Fruit fly (Drosophila melanogaster) whole organism, wandering third instar larva: ENCODE results near the gene Capa.

Experiments
- Abd-B ChIP-seq: fragments of >200 bp; optimal IDR thresholded peaks from 2 replicates; lab custom pipeline; 2017; ENCODE audit warnings: missing biosample characterization, missing genetic modification characterization
- CG9705 ChIP-seq: fragments of 200-800 bp; sonication (Bioruptor generic); optimal IDR thresholded peaks from 2 replicates; lab custom pipeline; 2018; ENCODE audit warnings: missing biosample characterization, mild to moderate bottlenecking, missing genetic modification characterization
- CrebA ChIP-seq: fragments of 200-800 bp; sonication (Bioruptor generic); optimal IDR thresholded peaks from 2 replicates; lab custom pipeline; 2016; ENCODE audit warnings: missing biosample characterization, mild to moderate bottlenecking, missing genetic modification characterization, borderline replicate concordance
- Dfd ChIP-seq: fragments of >200 bp; optimal IDR thresholded peaks from 2 replicates; lab custom pipeline; 2017; ENCODE audit warnings: missing biosample characterization, missing genetic modification characterization
- Dif ChIP-seq: fragments of 200-275, 200-300 bp; sonication (Bioruptor generic); optimal IDR thresholded peaks from 2 replicates; lab custom pipeline; 2018; ENCODE audit warnings: missing biosample characterization, missing genetic modification characterization; ENCODE audit not compliant: partially characterized antibody
- GATAd ChIP-seq: sonication (Bioruptor generic); optimal IDR thresholded peaks from 2 replicates; lab custom pipeline; 2016; ENCODE audit warnings: missing biosample characterization, missing genetic modification characterization
- Hnf4 ChIP-seq: fragments of 200-800 bp; sonication (Bioruptor generic); optimal IDR thresholded peaks from 2 replicates; lab custom pipeline; 2016; ENCODE audit warnings: missing biosample characterization, mild to moderate bottlenecking, missing genetic modification characterization
- Hr78 ChIP-seq: fragments of >200 bp; optimal IDR thresholded peaks from 2 replicates; lab custom pipeline; 2017; ENCODE audit warnings: missing biosample characterization, missing genetic modification characterization
- Hr83 ChIP-seq: fragments of 200-300 bp; sonication (Bioruptor generic); optimal IDR thresholded peaks from 2 replicates; lab custom pipeline; 2016; ENCODE audit warnings: missing biosample characterization, mild to moderate bottlenecking, missing genetic modification characterization, moderate library complexity; ENCODE audit not compliant: poor library complexity, severe bottlenecking
- Jra ChIP-seq: sonication (Bioruptor generic); optimal IDR thresholded peaks from 2 replicates; lab custom pipeline; 2016; ENCODE audit warnings: missing biosample characterization, missing genetic modification characterization
- Mio ChIP-seq: sonication (Bioruptor generic); optimal IDR thresholded peaks from 2 replicates; lab custom pipeline; 2016; ENCODE audit warnings: missing biosample characterization, missing genetic modification characterization
- Myc ChIP-seq: fragments of >200 bp; optimal IDR thresholded peaks from 2 replicates; lab custom pipeline; 2017
- N ChIP-seq: fragments of >200 bp; optimal IDR thresholded peaks from 2 replicates; lab custom pipeline; 2018; ENCODE audit warnings: missing biosample characterization, missing external identifiers, missing genetic modification characterization
- OdsH ChIP-seq: fragments of 200-800 bp; sonication (Bioruptor generic); optimal IDR thresholded peaks from 2 replicates; lab custom pipeline; 2016; ENCODE audit warnings: missing biosample characterization, mild to moderate bottlenecking, missing genetic modification characterization
- Rel ChIP-seq, 2 experiments: fragments of 200-800 bp; sonication (Bioruptor generic) in 1 of 2; optimal IDR thresholded peaks; 2 replicates in 1 of 2; 3 replicates in 1 of 2; lab custom pipeline; 2016 to 2019; ENCODE audit warnings: mild to moderate bottlenecking in 2 of 2, missing biosample characterization in 2 of 2, missing genetic modification characterization in 2 of 2, moderate library complexity in 1 of 2
- Sp1 ChIP-seq: fragments of 200-800 bp; sonication (Bioruptor generic); optimal IDR thresholded peaks from 3 replicates; lab custom pipeline; 2019; ENCODE audit warnings: missing biosample characterization, mild to moderate bottlenecking, missing genetic modification characterization, moderate library complexity
- Vsx2 ChIP-seq: fragments of 200-300, 225-300 bp; sonication (Bioruptor generic); optimal IDR thresholded peaks from 2 replicates; lab custom pipeline; 2018; ENCODE audit warnings: missing biosample characterization, missing genetic modification characterization; ENCODE audit not compliant: partially characterized antibody
- br ChIP-seq: fragments of 200-800 bp; sonication (Bioruptor generic); optimal IDR thresholded peaks from 2 replicates; lab custom pipeline; 2016; ENCODE audit warnings: missing biosample characterization, missing genetic modification characterization
- brk ChIP-seq: fragments of 200-800 bp; sonication (Bioruptor generic); optimal IDR thresholded peaks from 2 replicates; lab custom pipeline; 2016; ENCODE audit warnings: missing biosample characterization, mild to moderate bottlenecking, missing genetic modification characterization
- dl ChIP-seq, 2 experiments: fragments of 175-275, 200-275 bp in 1 of 2; fragments of 200-275 bp in 1 of 2; sonication (Bioruptor generic); optimal IDR thresholded peaks; lab custom pipeline; 2018; ENCODE audit warnings: mild to moderate bottlenecking in 2 of 2, missing biosample characterization in 2 of 2, missing genetic modification characterization in 2 of 2, moderate library complexity in 2 of 2; ENCODE audit not compliant: partially characterized antibody in 2 of 2, insufficient read depth in 1 of 2
- dmrt93B ChIP-seq: fragments of 200-800 bp; sonication (Bioruptor generic); optimal IDR thresholded peaks from 2 replicates; lab custom pipeline; 2018; ENCODE audit warnings: missing biosample characterization, mild to moderate bottlenecking, missing genetic modification characterization
- dsf ChIP-seq: sonication (Bioruptor generic); optimal IDR thresholded peaks from 2 replicates; lab custom pipeline; 2016; ENCODE audit warnings: missing biosample characterization, missing genetic modification characterization, borderline replicate concordance
- ey ChIP-seq: fragments of 200-800 bp; sonication (Bioruptor generic); optimal IDR thresholded peaks from 2 replicates; lab custom pipeline; 2016; ENCODE audit warnings: missing biosample characterization, missing genetic modification characterization
- foxo ChIP-seq, 2 experiments: fragments of 200-800 bp; sonication (Bioruptor generic); optimal IDR thresholded peaks; 2 replicates in 1 of 2; 3 replicates in 1 of 2; lab custom pipeline; 2016 to 2017; ENCODE audit warnings: missing biosample characterization in 2 of 2, missing genetic modification characterization in 2 of 2
- fru ChIP-seq: fragments of 200-800 bp; sonication (Bioruptor generic); optimal IDR thresholded peaks from 3 replicates; lab custom pipeline; 2016; ENCODE audit warnings: missing biosample characterization, mild to moderate bottlenecking, missing genetic modification characterization
- h ChIP-seq: fragments of 200-800 bp; sonication (Bioruptor generic); optimal IDR thresholded peaks from 3 replicates; lab custom pipeline; 2016; ENCODE audit warnings: missing biosample characterization, mild to moderate bottlenecking, missing genetic modification characterization
- jim ChIP-seq: fragments of 175-275, 200-325 bp; sonication (Bioruptor generic); optimal IDR thresholded peaks from 2 replicates; lab custom pipeline; 2016; ENCODE audit warnings: missing biosample characterization, mild to moderate bottlenecking, missing genetic modification characterization
- lola ChIP-seq: fragments of >200 bp; optimal IDR thresholded peaks from 2 replicates; lab custom pipeline; 2017; ENCODE audit warnings: missing biosample characterization, missing genetic modification characterization
- pan ChIP-seq: fragments of >200 bp; optimal IDR thresholded peaks from 2 replicates; lab custom pipeline; 2017
- psq ChIP-seq: fragments of 200-800 bp; sonication (Bioruptor generic); optimal IDR thresholded peaks from 3 replicates; lab custom pipeline; 2017; ENCODE audit warnings: missing biosample characterization, mild to moderate bottlenecking, missing genetic modification characterization, moderate library complexity
- rgr ChIP-seq: fragments of 200-800 bp; sonication (Bioruptor generic); optimal IDR thresholded peaks from 3 replicates; lab custom pipeline; 2016; ENCODE audit warnings: missing biosample characterization, mild to moderate bottlenecking, missing genetic modification characterization
- sage ChIP-seq: fragments of 200-800 bp; sonication (Bioruptor generic); optimal IDR thresholded peaks from 2 replicates; lab custom pipeline; 2016; ENCODE audit warnings: missing biosample characterization, mild to moderate bottlenecking, missing genetic modification characterization
- sv ChIP-seq: fragments of 200-800 bp; sonication (Bioruptor generic); optimal IDR thresholded peaks from 3 replicates; lab custom pipeline; 2016; ENCODE audit warnings: missing biosample characterization, missing genetic modification characterization
- tai ChIP-seq: sonication (Bioruptor generic); optimal IDR thresholded peaks from 2 replicates; lab custom pipeline; 2016; ENCODE audit warnings: missing biosample characterization, missing genetic modification characterization
- usp ChIP-seq: fragments of >200 bp; optimal IDR thresholded peaks from 2 replicates; lab custom pipeline; 2017; ENCODE audit warnings: missing biosample characterization, missing genetic modification characterization
- woc ChIP-seq: sonication (Bioruptor generic); optimal IDR thresholded peaks from 2 replicates; lab custom pipeline; 2016; ENCODE audit warnings: missing biosample characterization, mild to moderate bottlenecking, missing genetic modification characterization

Capa gene

DNA sequence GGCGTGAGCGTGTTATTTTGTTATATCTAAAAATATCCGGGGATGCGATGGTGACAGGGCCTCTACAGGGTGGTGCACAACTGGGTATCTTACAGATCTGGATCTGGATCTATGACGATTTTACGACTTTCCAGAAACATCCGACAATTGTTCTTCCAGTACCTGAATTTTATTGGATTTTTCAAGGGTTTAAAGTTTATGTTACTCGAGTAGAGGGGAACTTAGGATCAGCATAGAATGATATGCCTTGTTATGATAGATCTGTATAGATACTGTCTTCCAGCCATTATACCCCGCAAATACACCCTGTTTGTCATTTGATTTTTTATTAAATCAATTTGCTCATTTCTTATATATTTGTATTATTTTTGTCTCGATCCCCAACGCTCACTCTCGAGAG is 19.8 kb downstream of the Capa start (continued):
- no peak for TF ChIP-seq Jra (GFP tag; lab: Kevin White, UChicago)

DNA sequence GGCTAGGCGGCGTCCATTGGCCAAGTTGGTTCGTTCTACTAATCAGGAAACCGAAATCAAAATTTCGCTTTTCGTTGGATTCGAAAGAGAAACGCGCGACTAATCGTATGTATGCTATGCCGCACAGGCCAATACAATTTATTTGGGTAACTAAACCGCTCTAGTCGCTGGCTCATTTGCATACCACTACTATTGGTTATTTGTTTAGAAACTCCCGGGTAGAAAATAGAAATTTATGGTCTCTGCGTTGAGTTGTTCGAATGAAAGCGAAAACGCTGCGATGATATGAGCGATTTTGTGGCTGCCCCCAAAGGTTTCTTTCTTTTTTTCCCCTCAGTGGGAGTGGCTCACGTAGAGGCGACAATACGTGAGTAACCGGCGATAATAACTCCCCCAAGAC is 21.1 kb downstream of the Capa start:
- no peak for TF ChIP-seq sv (GFP tag; lab: Kevin White, UChicago)
- no peak for TF ChIP-seq Dfd
- TF ChIP-seq Vsx2 (GFP tag; lab: Kevin White, UChicago), result no peak
- TF ChIP-seq OdsH (GFP tag; lab: Kevin White, UChicago), result no peak
- no peak for TF ChIP-seq Mio
- no peak for TF ChIP-seq CrebA (GFP tag; lab: Kevin White, UChicago)
- TF ChIP-seq Sp1, result no peak
- no peak for TF ChIP-seq rgr (GFP tag; lab: Kevin White, UChicago)
- TF ChIP-seq Dif, result no peak
- no peak for TF ChIP-seq tai (GFP tag; lab: Kevin White, UChicago)
- TF ChIP-seq Hnf4, result no peak
- no peak for TF ChIP-seq dsf (GFP tag; lab: Kevin White, UChicago)
- no peak for TF ChIP-seq foxo (GFP tag; optimal IDR thresholded peaks at IDR 0.05; lab: Kevin White, UChicago)
- no peak for TF ChIP-seq br (GFP tag; lab: Kevin White, UChicago)
- no peak for TF ChIP-seq Hr78
- TF ChIP-seq N (GFP tag; lab: Kevin White, UChicago), result no peak
- TF ChIP-seq Jra (GFP tag; lab: Kevin White, UChicago), result no peak
- no peak for TF ChIP-seq usp (GFP tag; lab: Kevin White, UChicago)
- TF ChIP-seq psq (GFP tag; lab: Kevin White, UChicago), result no peak

DNA sequence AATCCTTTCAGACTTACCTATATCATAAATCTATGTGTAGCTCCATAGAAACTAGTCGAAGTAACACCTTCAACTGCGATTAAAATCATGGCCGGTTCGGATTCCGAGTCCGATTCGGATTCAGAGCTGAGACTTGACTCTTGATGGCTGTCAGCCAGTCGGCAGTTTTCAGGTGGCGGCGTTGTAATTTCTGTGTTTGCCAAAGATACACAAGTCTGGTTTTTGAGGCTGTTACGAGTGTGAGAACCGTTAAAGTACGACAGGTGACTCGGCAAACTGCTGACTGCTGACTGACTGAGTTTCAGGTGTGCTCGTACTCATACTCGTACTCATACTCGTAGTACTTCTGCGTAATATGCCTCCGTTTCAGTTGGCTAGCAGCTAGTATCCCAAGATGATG is 23.0 kb downstream of the Capa start:
- peak; percentile 52 for TF ChIP-seq h
- peak; percentile 13 for TF ChIP-seq OdsH (GFP tag; lab: Kevin White, UChicago)
- TF ChIP-seq Hnf4, result peak; percentile 54
- no peak for TF ChIP-seq N (GFP tag; lab: Kevin White, UChicago)
- peak; percentile 21 for TF ChIP-seq rgr (GFP tag; lab: Kevin White, UChicago)
- no peak for TF ChIP-seq tai (GFP tag; lab: Kevin White, UChicago)
- no peak for TF ChIP-seq Myc (lab: Kevin White, UChicago)
- TF ChIP-seq foxo (GFP tag; optimal IDR thresholded peaks at IDR 0.05; lab: Kevin White, UChicago), result peak in 1 of 2 experiments; percentile 1
- peak; percentile 88 for TF ChIP-seq Hr83 (GFP tag; lab: Kevin White, UChicago)
- TF ChIP-seq, all 38 proteins: peak for 6

DNA sequence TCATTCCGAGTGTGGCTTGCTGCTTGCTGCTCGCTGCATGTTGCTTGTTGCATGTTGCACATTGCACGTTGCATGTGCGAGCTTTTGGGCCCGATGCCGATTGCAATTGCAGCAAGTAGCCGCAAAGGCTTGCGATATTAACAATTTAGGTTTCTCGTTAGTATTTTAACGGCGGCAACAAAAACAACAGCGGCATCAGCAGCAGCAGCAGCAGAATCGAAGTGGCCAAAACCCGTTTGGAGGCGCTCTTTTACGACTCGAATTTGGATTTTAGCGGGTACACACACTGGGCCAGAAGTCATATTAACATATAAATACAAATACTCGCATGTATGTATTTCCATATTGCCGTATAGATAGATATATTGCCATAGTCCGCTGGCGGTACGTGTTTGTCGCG is 33.8 kb downstream of the Capa start:
- TF ChIP-seq woc (no peak), Rel (GFP tag; optimal IDR thresholded peaks at IDR 0.05; lab: Kevin White, UChicago) (no peak), Rel (tag; optimal IDR thresholded peaks at IDR 0.05; lab: Kevin White, UChicago) (no peak), lola (GFP tag; lab: Kevin White, UChicago) (no peak), Mio (no peak), br (GFP tag; lab: Kevin White, UChicago) (no peak), dsf (GFP tag; lab: Kevin White, UChicago) (no peak), usp (GFP tag; lab: Kevin White, UChicago) (no peak), N (GFP tag; lab: Kevin White, UChicago) (no peak), pan (lab: Kevin White, UChicago) (no peak), h (no peak), Myc (lab: Kevin White, UChicago) (no peak), ey (no peak), CG9705 (GFP tag; lab: Kevin White, UChicago) (no peak), Hr78 (no peak), dmrt93B (GFP tag; lab: Kevin White, UChicago) (no peak), Abd-B (GFP tag; lab: Kevin White, UChicago) (no peak), sv (GFP tag; lab: Kevin White, UChicago) (no peak)
- TF ChIP-seq, all 38 proteins: peak for 0

DNA sequence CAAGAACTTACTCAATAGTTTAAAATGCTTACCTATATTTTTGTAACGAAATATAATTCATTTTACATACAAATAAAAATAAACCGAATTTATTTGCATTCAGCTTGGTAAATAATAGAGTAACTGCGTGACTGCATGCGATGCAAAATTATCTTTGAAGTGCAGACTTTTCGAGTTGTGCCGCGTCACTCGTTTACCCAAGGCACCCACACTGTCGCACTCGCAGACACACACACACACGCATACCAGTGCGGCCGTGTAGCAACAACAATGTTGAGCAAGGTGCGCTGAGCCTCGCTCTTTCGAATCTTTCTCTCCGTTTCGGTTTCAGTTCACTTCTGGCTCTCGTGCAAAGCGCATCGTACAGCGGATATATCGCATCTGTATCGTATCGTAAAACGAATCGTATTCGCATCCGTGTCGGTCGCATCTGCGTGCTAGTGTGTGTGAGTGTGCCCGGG is 37.4 kb downstream of the Capa start, which contains the start of gene CG31038:
TSS of gene CG31038 (plus strand) at position 327 of the 461 bp plus-strand sequence.
- TF ChIP-seq CrebA (GFP tag; lab: Kevin White, UChicago) (no peak), jim (GFP tag; lab: Kevin White, UChicago) (no peak), Mio (no peak), Rel (GFP tag; optimal IDR thresholded peaks at IDR 0.05; lab: Kevin White, UChicago) (no peak), Rel (tag; optimal IDR thresholded peaks at IDR 0.05; lab: Kevin White, UChicago) (peak; percentile 67), Myc (lab: Kevin White, UChicago) (no peak), N (GFP tag; lab: Kevin White, UChicago) (peak; percentile 34), dmrt93B (GFP tag; lab: Kevin White, UChicago) (peak; percentile 16), brk (GFP tag; lab: Kevin White, UChicago) (peak; percentile 71), psq (GFP tag; lab: Kevin White, UChicago) (peak; percentile 44), usp (GFP tag; lab: Kevin White, UChicago) (no peak), br (GFP tag; lab: Kevin White, UChicago) (peak; percentile 59), sage (GFP tag; lab: Kevin White, UChicago) (peak; percentile 62), fru (GFP tag; lab: Kevin White, UChicago) (peak; percentile 51), Vsx2 (GFP tag; lab: Kevin White, UChicago) (peak; percentile 46), Dfd (no peak), lola (GFP tag; lab: Kevin White, UChicago) (no peak), Hr83 (GFP tag; lab: Kevin White, UChicago) (peak; percentile 78), dl (GFP tag; optimal IDR thresholded peaks at IDR 0.05; lab: Kevin White, UChicago; ENCODE audit: insufficient read depth in 1 of 2, partially characterized antibody in 2 of 2) (peak; percentile 66 to 76), sv (GFP tag; lab: Kevin White, UChicago) (no peak), CG9705 (GFP tag; lab: Kevin White, UChicago) (no peak), Abd-B (GFP tag; lab: Kevin White, UChicago) (no peak), Dif (peak; percentile 92), rgr (GFP tag; lab: Kevin White, UChicago) (peak; percentile 15), dsf (GFP tag; lab: Kevin White, UChicago) (no peak), GATAd (no peak), Hr78 (no peak)
